Worm (Caenorhabditis elegans): ENCODE data around the gene T01D1.7.

ce11 chrII:155904-156303 is 17.7 kb downstream of the T01D1.7 start, which contains the start of gene mrpl-28:
- no peak for TF ChIP-seq ces-1 (GFP tag; optimal IDR thresholded peaks at IDR 0.05)
- peak; percentile 97 for TF ChIP-seq tbx-2 (tag; optimal IDR thresholded peaks at IDR 0.05)
- peak; percentile 98 for TF ChIP-seq snu-23 (GFP tag; optimal IDR thresholded peaks at IDR 0.05)
